Worm (Caenorhabditis elegans) whole organism, L4/young adult: ENCODE measurements around the gene set-13.

Experiments used
- W03F9.2 ChIP-seq: fragments of 150-350 bp; optimal IDR thresholded peaks from 2 replicates; lab custom pipeline; 2014; ENCODE audit warnings: missing biosample characterization, missing genetic modification characterization
- dao-5 ChIP-seq: sonication (generic microtip); optimal IDR thresholded peaks from 2 replicates; lab custom pipeline; 2016; ENCODE audit warnings: missing genotype, missing genetic modification characterization, moderate library complexity, missing compliant biosample characterization
- him-1 ChIP-seq: sonication (generic microtip); optimal IDR thresholded peaks from 2 replicates; lab custom pipeline; 2016; ENCODE audit warnings: missing genotype, missing genetic modification reagents, missing genetic modification characterization, missing compliant biosample characterization

ce11 chrII:2787849-2788248 lies 28.9 kb upstream of the set-13 start:
- TF ChIP-seq him-1 (tag; lab: Kevin White, UChicago): no peak
- no peak for TF ChIP-seq dao-5 (tag; lab: Kevin White, UChicago)
- no peak for TF ChIP-seq W03F9.2 (tag; lab: Kevin White, UChicago)
